Fruit fly (Drosophila melanogaster) whole organism, pupa: Measurements from ENCODE around the gene crq.

ENCODE experiments used
- CG10348 ChIP-seq: fragments of 200-800 bp; sonication (Bioruptor generic); IDR thresholded peaks from 2 replicates; pipeline ENCODE4 v1.3.6; 2022; ENCODE audit warnings: missing biosample characterization, missing genetic modification characterization
- CG12605 ChIP-seq: fragments of 200-800 bp; sonication (Bioruptor generic); IDR thresholded peaks from 2 replicates; pipeline ENCODE4 v1.3.6; 2022; ENCODE audit warnings: missing biosample characterization, missing genetic modification characterization
- CG13204 ChIP-seq: fragments of 200-800 bp; sonication (Bioruptor generic); optimal IDR thresholded peaks from 2 replicates; lab custom pipeline; 2018; ENCODE audit warnings: missing biosample characterization, mild to moderate bottlenecking, missing genetic modification characterization, moderate library complexity
- CG14655 ChIP-seq: fragments of 200-800 bp; sonication (Bioruptor generic); optimal IDR thresholded peaks from 3 replicates; lab custom pipeline; 2017; ENCODE audit warnings: mild to moderate bottlenecking, missing biosample characterization, missing genetic modification reagents, missing genetic modification characterization
- CG15710 ChIP-seq: fragments of 200-800 bp; sonication (Bioruptor generic); optimal IDR thresholded peaks from 2 replicates; lab custom pipeline; 2018; ENCODE audit warnings: missing biosample characterization, mild to moderate bottlenecking, missing genetic modification characterization, moderate library complexity
- CG17806 ChIP-seq: fragments of 200-800 bp; sonication (Bioruptor generic); optimal IDR thresholded peaks from 2 replicates; lab custom pipeline; 2018; ENCODE audit warnings: missing biosample characterization, mild to moderate bottlenecking, missing genetic modification characterization, moderate library complexity
- CG32121 ChIP-seq: fragments of 200-800 bp; sonication (Bioruptor generic); IDR thresholded peaks from 2 replicates; pipeline ENCODE4 v1.3.6; 2022; ENCODE audit warnings: missing biosample characterization, missing genetic modification characterization
- CG34367 ChIP-seq: fragments of 200-800 bp; sonication (Bioruptor generic); optimal IDR thresholded peaks from 2 replicates; lab custom pipeline; 2018; ENCODE audit warnings: missing biosample characterization, mild to moderate bottlenecking, missing genetic modification characterization
- CG4496 ChIP-seq: fragments of 200-800 bp; sonication (Bioruptor generic); IDR thresholded peaks from 3 replicates; pipeline ENCODE4 v1.3.6; 2022; ENCODE audit warnings: missing biosample characterization, missing genetic modification characterization
- CG8159 ChIP-seq: fragments of 200-800 bp; sonication (Bioruptor generic); optimal IDR thresholded peaks from 3 replicates; lab custom pipeline; 2018; ENCODE audit warnings: missing biosample characterization, mild to moderate bottlenecking, missing genetic modification characterization, moderate library complexity
- CG8301 ChIP-seq: fragments of 200-800 bp; sonication (Bioruptor generic); optimal IDR thresholded peaks from 2 replicates; lab custom pipeline; 2018; ENCODE audit warnings: missing biosample characterization, mild to moderate bottlenecking, missing genetic modification characterization
- CG9948 ChIP-seq: fragments of 200-800 bp; sonication (Bioruptor generic); optimal IDR thresholded peaks from 2 replicates; lab custom pipeline; 2018; ENCODE audit warnings: missing biosample characterization, mild to moderate bottlenecking, missing genetic modification characterization, moderate library complexity
- D1 ChIP-seq: fragments of 200-800 bp; sonication (Bioruptor generic); optimal IDR thresholded peaks from 2 replicates; lab custom pipeline; 2018; ENCODE audit warnings: missing biosample characterization, mild to moderate bottlenecking, missing genetic modification characterization, moderate library complexity
- EcR ChIP-seq: fragments of 200-800 bp; sonication (Bioruptor generic); optimal IDR thresholded peaks from 3 replicates; lab custom pipeline; 2019; ENCODE audit warnings: missing biosample characterization, missing genetic modification characterization, mild to moderate bottlenecking, moderate library complexity, missing genetic modification reagents
- Ets98B ChIP-seq: fragments of 200-800 bp; sonication (Bioruptor generic); IDR thresholded peaks from 2 replicates; pipeline ENCODE4 v1.3.6; 2022; ENCODE audit warnings: missing biosample characterization, missing genetic modification characterization
- Pif1A ChIP-seq: fragments of 200-800 bp; sonication (Bioruptor generic); optimal IDR thresholded peaks from 3 replicates; lab custom pipeline; 2016; ENCODE audit warnings: missing biosample characterization, missing genetic modification characterization
- Pif1B ChIP-seq: fragments of 200-800 bp; sonication (Bioruptor generic); optimal IDR thresholded peaks from 3 replicates; lab custom pipeline; 2016; ENCODE audit warnings: missing biosample characterization, missing genetic modification characterization
- Snoo ChIP-seq: fragments of 200-800 bp; sonication (Bioruptor generic); optimal IDR thresholded peaks from 3 replicates; lab custom pipeline; 2017; ENCODE audit warnings: missing biosample characterization, mild to moderate bottlenecking, missing genetic modification characterization, inconsistent platforms
- fd96Ca ChIP-seq: fragments of 200-800 bp; sonication (Bioruptor generic); IDR thresholded peaks from 3 replicates; pipeline ENCODE4 v1.3.6; 2022; ENCODE audit warnings: missing biosample characterization, missing genetic modification characterization
- gl ChIP-seq: fragments of 200-800 bp; sonication (Bioruptor generic); optimal IDR thresholded peaks from 2 replicates; lab custom pipeline; 2018; ENCODE audit warnings: missing biosample characterization, mild to moderate bottlenecking, missing genetic modification characterization
- rn ChIP-seq: fragments of 200-800 bp; sonication (Bioruptor generic); IDR thresholded peaks from 2 replicates; pipeline ENCODE4 v1.3.6; 2022; ENCODE audit warnings: missing biosample characterization, missing genetic modification characterization

The crq gene

dm6 chr2L:423160-423559 is 29.7 kb downstream of the crq start:
- peak; percentile 45 for TF ChIP-seq CG15710 (tag; lab: Kevin White, UChicago)
- peak; percentile 56 for TF ChIP-seq CG17806 (tag; lab: Kevin White, UChicago)
- no peak for TF ChIP-seq gl
- TF ChIP-seq Ets98B (GFP tag; lab: Robert Waterston, UW): no peak
- TF ChIP-seq fd96Ca (GFP tag; lab: Robert Waterston, UW): no peak
- TF ChIP-seq rn: no peak
- peak; percentile 45 for TF ChIP-seq CG8159
- TF ChIP-seq CG9948 (tag; lab: Kevin White, UChicago): peak; percentile 61
- TF ChIP-seq EcR: no peak
- TF ChIP-seq CG14655 (GFP tag; lab: Kevin White, UChicago): peak; percentile 72
- TF ChIP-seq CG8301 (tag; lab: Kevin White, UChicago): peak; percentile 51
- TF ChIP-seq CG10348: no peak
- TF ChIP-seq CG34367: peak; percentile 14
- TF ChIP-seq Snoo: peak; percentile 78
- TF ChIP-seq CG13204 (GFP tag; lab: Kevin White, UChicago): no peak
- TF ChIP-seq CG4496: peak; percentile 29; the same call in 1 of the 3 replicates
- no peak for TF ChIP-seq D1 (tag; lab: Kevin White, UChicago)
- peak; percentile 64 for TF ChIP-seq Pif1A (GFP tag; lab: Kevin White, UChicago)
- TF ChIP-seq Pif1B: peak; percentile 52
- TF ChIP-seq CG12605 (GFP tag; lab: Robert Waterston, UW): no peak
- TF ChIP-seq CG32121 (GFP tag; lab: Robert Waterston, UW): no peak

DNA sequence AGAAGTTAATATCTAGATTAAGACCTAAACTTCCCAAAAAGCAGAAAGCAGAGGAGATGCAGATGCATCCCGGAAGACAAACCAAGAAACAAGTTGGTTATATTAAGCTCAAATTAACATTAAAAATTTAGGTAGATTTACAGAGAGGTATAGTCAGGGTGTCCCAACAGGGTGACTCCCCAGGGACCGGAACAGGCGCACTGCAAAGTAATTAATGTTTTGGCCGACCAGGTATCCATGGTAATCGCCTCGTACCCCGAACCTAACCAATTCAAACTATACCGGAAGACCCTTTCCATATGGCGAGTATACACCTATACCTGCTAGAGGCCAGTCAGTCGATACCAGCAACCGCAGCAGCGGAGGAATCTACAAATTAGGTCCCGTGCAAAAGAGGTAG is 30.3 kb downstream of the crq start, which contains the start of gene BBS8:
Gene BBS8 (plus strand): TSS at position 301 of the 400 bp plus-strand sequence.
- TF ChIP-seq CG8301 (tag; lab: Kevin White, UChicago) (no peak), CG15710 (tag; lab: Kevin White, UChicago) (no peak), CG17806 (tag; lab: Kevin White, UChicago) (no peak), EcR (no peak)

DNA sequence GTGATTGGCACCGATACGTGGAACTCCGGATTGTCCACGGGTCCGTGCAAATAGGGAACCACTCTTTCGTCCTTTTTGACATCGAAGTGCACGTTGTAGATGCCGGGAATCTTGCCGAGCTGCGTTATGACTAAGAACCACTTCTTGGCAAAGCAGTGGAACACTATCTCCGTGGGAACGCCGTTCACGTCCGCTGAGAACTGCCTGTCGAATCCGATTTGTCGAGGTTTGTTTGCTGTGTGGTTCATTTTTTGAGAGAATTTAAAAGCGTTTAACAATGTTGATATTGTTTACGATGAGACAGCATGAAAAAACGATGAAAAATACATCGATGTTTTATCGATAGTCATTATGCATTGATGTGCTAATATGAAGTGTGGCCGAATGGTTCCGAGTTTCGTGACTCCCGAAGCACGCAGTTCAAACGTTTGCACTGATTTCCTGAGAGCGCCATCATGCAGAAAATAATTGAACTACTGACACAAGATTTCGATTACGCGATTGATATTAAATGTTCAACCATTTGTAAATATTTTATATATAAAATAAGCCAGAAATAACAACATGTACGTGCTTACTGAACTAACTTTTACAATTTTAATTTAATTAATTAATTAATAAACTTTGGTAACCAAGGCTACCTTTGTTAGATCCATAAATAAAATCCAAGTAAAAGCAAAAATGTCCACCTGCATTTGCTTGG is 31.6 kb downstream of the crq start, which contains the start of the genes CG11885 and CG13692:
Gene CG11885 (minus strand): TSS at position 332 of the 703 bp plus-strand sequence.
Gene CG13692 (plus strand): TSS at position 653 of the 703 bp plus-strand sequence.
- TF ChIP-seq EcR: peak; percentile 3
- TF ChIP-seq Snoo: peak; percentile 19
- peak; percentile 39; the same call in 2 of the 3 replicates for TF ChIP-seq CG4496
- no peak for TF ChIP-seq Pif1A (GFP tag; lab: Kevin White, UChicago)

- TF ChIP-seq CG10348: no peak
- TF ChIP-seq rn: no peak
- peak; percentile 13 for TF ChIP-seq CG8301 (tag; lab: Kevin White, UChicago)
- peak; percentile 72 for TF ChIP-seq Pif1A (GFP tag; lab: Kevin White, UChicago)
- peak; percentile 51 for TF ChIP-seq CG34367
- no peak for TF ChIP-seq CG17806 (tag; lab: Kevin White, UChicago)
- peak; percentile 82 for TF ChIP-seq Snoo
- peak; percentile 0 for TF ChIP-seq EcR
- peak; percentile 53 for TF ChIP-seq gl
- peak; percentile 67; the same call in 2 of the 3 replicates for TF ChIP-seq CG4496
- TF ChIP-seq CG32121 (GFP tag; lab: Robert Waterston, UW): peak; percentile 40; the same call in 1 of the 2 replicates
- peak; percentile 41 for TF ChIP-seq Pif1B
- TF ChIP-seq CG9948 (tag; lab: Kevin White, UChicago): peak; percentile 11
- peak; percentile 54 for TF ChIP-seq CG13204 (GFP tag; lab: Kevin White, UChicago)
- peak; percentile 45 for TF ChIP-seq CG14655 (GFP tag; lab: Kevin White, UChicago)
- TF ChIP-seq fd96Ca (GFP tag; lab: Robert Waterston, UW): no peak
- TF ChIP-seq Ets98B (GFP tag; lab: Robert Waterston, UW): peak; percentile 26; the same call in 1 of the 2 replicates
- TF ChIP-seq CG12605 (GFP tag; lab: Robert Waterston, UW): peak; percentile 71
- peak; percentile 59 for TF ChIP-seq CG8159
- TF ChIP-seq D1 (tag; lab: Kevin White, UChicago): no peak
- TF ChIP-seq CG15710 (tag; lab: Kevin White, UChicago): peak; percentile 40
Observed at dm6 chr2L:419620-420184, 33.1 kb downstream of the crq start, which contains the start of the genes CG13690 and RpLP1. Gene CG13690 (minus strand): TSS chr2L:419652. Gene RpLP1 (plus strand): TSS chr2L:419952.

DNA sequence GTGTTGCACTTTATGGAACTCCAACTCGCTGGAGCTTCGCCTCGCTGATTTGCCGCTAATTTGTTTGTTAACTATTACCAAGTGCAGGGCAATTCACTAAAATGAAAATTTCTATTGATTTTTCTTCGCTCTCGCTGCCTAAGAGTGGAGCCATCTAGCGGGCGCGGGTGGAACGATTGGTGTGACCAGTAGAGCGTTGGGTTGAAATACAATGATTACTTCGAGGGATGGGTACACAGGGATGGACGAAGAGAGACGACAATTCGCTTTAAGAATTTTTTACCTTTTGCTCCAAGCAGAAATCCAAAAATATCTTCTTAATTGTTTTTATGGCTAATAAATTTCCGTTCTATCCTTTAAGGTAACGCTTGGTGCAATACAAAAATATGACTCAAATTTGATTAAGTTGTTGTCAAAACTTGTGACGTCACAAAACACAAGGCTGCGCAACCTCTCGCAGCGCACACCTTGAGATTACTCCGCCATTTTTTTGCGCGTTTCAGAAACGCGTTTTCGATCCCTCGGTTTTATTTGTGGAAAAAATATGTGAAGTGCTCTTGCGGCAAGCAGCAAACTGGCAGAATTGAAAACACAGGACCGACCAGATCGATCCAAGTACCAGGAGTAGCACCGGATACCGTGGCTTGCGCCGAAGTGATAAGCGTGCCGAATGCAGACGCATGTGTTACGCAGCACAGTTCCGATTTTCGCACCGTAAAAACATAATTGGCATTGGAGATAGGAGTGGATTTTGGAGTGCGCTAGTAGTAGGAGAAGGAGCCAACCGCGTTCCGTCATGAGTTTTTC is 38.0 kb downstream of the crq start, which contains the start of the genes AP-2alpha and ebi:
Gene AP-2alpha (minus strand): TSS at position 185 of the 807 bp plus-strand sequence.
Gene ebi (plus strand): TSS at position 475 of the 807 bp plus-strand sequence.
- TF ChIP-seq CG34367 (peak; percentile 73), Pif1A (GFP tag; lab: Kevin White, UChicago) (peak; percentile 80), CG8159 (peak; percentile 79), Ets98B (GFP tag; lab: Robert Waterston, UW) (no peak; the same call in 1 of the 2 replicates), Pif1B (peak; percentile 44), CG14655 (GFP tag; lab: Kevin White, UChicago) (peak; percentile 79), CG4496 (peak; percentile 75), Snoo (peak; percentile 80), CG17806 (tag; lab: Kevin White, UChicago) (peak; percentile 58), gl (no peak), CG10348 (no peak), CG15710 (tag; lab: Kevin White, UChicago) (peak; percentile 87), D1 (tag; lab: Kevin White, UChicago) (no peak), EcR (no peak), fd96Ca (GFP tag; lab: Robert Waterston, UW) (peak; percentile 88), CG8301 (tag; lab: Kevin White, UChicago) (peak; percentile 68), rn (peak; percentile 62; the same call in 1 of the 2 replicates), CG32121 (GFP tag; lab: Robert Waterston, UW) (peak; percentile 64), CG13204 (GFP tag; lab: Kevin White, UChicago) (no peak), CG9948 (tag; lab: Kevin White, UChicago) (peak; percentile 77), CG12605 (GFP tag; lab: Robert Waterston, UW) (no peak; the same call in 1 of the 2 replicates)
- TF ChIP-seq, all 21 proteins: peak for 14
